Worm (Caenorhabditis elegans) whole organism, early embryonic: ENCODE measurements around the gene mfn-1.

Experiments
- aly-1 ChIP-seq: sonication (generic microtip); optimal IDR thresholded peaks from 2 replicates; lab custom pipeline; 2016; ENCODE audit warnings: missing genetic modification characterization, missing compliant biosample characterization
- ama-1 ChIP-seq: fragments of 150-350 bp; optimal IDR thresholded peaks from 2 replicates; lab custom pipeline; 2014
- ceh-13 ChIP-seq: fragments of 200-800 bp; sonication (Bioruptor generic); optimal IDR thresholded peaks from 2 replicates; lab custom pipeline; 2018; ENCODE audit warnings: mild to moderate bottlenecking, missing genetic modification characterization, missing compliant biosample characterization
- ceh-36 ChIP-seq: sonication (generic microtip); optimal IDR thresholded peaks from 2 replicates; lab custom pipeline; 2016; ENCODE audit warnings: missing genetic modification characterization, inconsistent platforms, missing compliant biosample characterization
- ets-7 ChIP-seq: sonication (generic microtip); optimal IDR thresholded peaks from 2 replicates; lab custom pipeline; 2016; ENCODE audit warnings: missing genotype, missing genetic modification characterization, missing compliant biosample characterization
- flt-1 ChIP-seq: fragments of 200-800 bp; sonication (Bioruptor generic); IDR thresholded peaks from 2 replicates; pipeline ENCODE4 v1.3.6; 2022; ENCODE audit warnings: missing genetic modification characterization, missing compliant biosample characterization
- hmbx-1 ChIP-seq: sonication (generic microtip); optimal IDR thresholded peaks from 2 replicates; lab custom pipeline; 2016; ENCODE audit warnings: mild to moderate bottlenecking, missing genetic modification characterization, missing compliant biosample characterization
- hnd-1 ChIP-seq: sonication (generic microtip); optimal IDR thresholded peaks from 2 replicates; lab custom pipeline; 2016; ENCODE audit warnings: missing genetic modification characterization, missing compliant biosample characterization
- pes-1 ChIP-seq: fragments of 200-800 bp; sonication (Bioruptor generic); IDR thresholded peaks from 2 replicates; pipeline ENCODE4 v1.3.6; 2022; ENCODE audit warnings: missing genetic modification reagents, missing genetic modification characterization, missing compliant biosample characterization
- scrt-1 ChIP-seq: fragments of 200-800 bp; sonication (Bioruptor generic); IDR thresholded peaks from 2 replicates; pipeline ENCODE4 v1.3.6; 2022; ENCODE audit warnings: missing genetic modification characterization, missing compliant biosample characterization
- sea-1 ChIP-seq: fragments of 200-800 bp; sonication (Bioruptor generic); conservative IDR thresholded peaks from 2 replicates; pipeline ENCODE4 v1.3.6; 2022; ENCODE audit warnings: missing genetic modification characterization, missing compliant biosample characterization
- tbx-11 ChIP-seq: fragments of 200-800 bp; sonication (Bioruptor generic); IDR thresholded peaks from 2 replicates; pipeline ENCODE4 v1.3.6; 2022; ENCODE audit warnings: missing genetic modification characterization, missing compliant biosample characterization
- tbx-37 ChIP-seq: fragments of 200-800 bp; sonication (Bioruptor generic); conservative IDR thresholded peaks from 2 replicates; pipeline ENCODE4 v1.3.6; 2022; ENCODE audit warnings: missing genetic modification reagents, missing genetic modification characterization, missing compliant biosample characterization

DNA sequence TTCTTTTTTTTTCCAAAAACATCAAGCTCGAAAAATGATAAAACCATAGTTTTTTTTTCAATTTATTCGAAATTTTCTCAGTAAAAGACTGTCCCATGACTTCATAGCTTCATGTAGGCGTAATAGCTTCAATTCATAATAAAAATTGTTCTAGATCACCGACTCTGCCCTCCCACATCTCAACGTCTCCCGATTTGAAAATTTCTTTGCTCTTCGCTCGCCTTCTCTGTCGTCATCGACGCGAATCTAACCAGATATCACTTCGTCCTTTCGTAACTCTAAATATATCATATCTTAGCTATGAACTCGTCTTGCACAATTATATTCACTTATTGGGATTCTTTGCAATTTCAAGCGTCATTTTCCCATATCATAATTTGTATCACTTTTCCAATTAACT is 43.0 kb upstream of the mfn-1 start, which contains the start of gene srh-44:
- no peak for TF ChIP-seq ama-1 (lab: Kevin White, UChicago)
- TF ChIP-seq flt-1, result no peak
- TF ChIP-seq pes-1 (GFP tag; lab: Robert Waterston, UW), result no peak
- no peak for TF ChIP-seq tbx-11
- TF ChIP-seq ets-7 (tag; lab: Kevin White, UChicago), result no peak
- TF ChIP-seq scrt-1 (GFP tag; lab: Robert Waterston, UW), result no peak
- TF ChIP-seq ceh-13 (GFP tag; lab: Kevin White, UChicago), result no peak
- TF ChIP-seq sea-1 (GFP tag; lab: Robert Waterston, UW), result no peak
- no peak for TF ChIP-seq hnd-1 (tag; lab: Kevin White, UChicago)
- TF ChIP-seq hmbx-1, result no peak
- no peak for TF ChIP-seq ceh-36 (tag; lab: Kevin White, UChicago)
- no peak for TF ChIP-seq aly-1 (tag; lab: Kevin White, UChicago)
- TF ChIP-seq tbx-37 (GFP tag; lab: Robert Waterston, UW), result no peak
